Fruit fly (Drosophila melanogaster): Measurements from ENCODE around the gene Smn.

The Smn gene

DNA sequence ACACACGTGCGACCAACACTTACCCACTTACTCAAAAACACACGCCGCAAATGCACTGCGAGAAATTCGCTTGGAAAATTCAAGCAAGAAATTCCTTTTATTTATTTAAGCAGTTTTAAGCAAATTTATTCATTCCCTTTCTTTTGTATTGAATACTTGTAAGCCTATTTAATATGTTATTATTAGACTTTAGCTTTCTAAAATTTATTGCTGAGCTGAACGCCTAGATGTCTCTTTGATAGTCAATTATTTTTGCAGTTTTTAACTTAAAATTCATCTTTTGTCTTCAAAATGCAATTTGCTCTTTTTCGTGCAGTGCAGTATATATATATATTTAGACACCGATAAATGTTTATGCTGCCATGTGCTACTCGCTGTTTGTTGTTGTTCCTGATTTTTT is 47.4 kb downstream of the Smn start (continued):
- TF ChIP-seq hth (optimal IDR thresholded peaks at IDR 0.05) (no peak), Mes4 (GFP tag; optimal IDR thresholded peaks at IDR 0.05) (peak; percentile 57), jumu (GFP tag; optimal IDR thresholded peaks at IDR 0.05) (peak; percentile 67), tap (tag; optimal IDR thresholded peaks at IDR 0.05) (peak; percentile 69), CG17385 (GFP tag; optimal IDR thresholded peaks at IDR 0.05) (peak; percentile 79), so (GFP tag; IDR thresholded peaks at IDR 0.05) (peak; percentile 75; the same call in 2 of the 3 replicates), CG12155 (GFP tag; optimal IDR thresholded peaks at IDR 0.05) (peak; percentile 65), ase (GFP tag; IDR thresholded peaks at IDR 0.05) (0 out of 3 replicates have a peak, but pooled peaks have one; percentile 40), CG8290 (GFP tag; optimal IDR thresholded peaks at IDR 0.05) (no peak), CG8290 (tag; optimal IDR thresholded peaks at IDR 0.05) (no peak), Nf-YC (tag; optimal IDR thresholded peaks at IDR 0.05) (peak; percentile 57), CG42726 (GFP tag; IDR thresholded peaks at IDR 0.05; ENCODE audit: partially characterized antibody) (no peak), Med (GFP tag) (peak; percentile 89), hbn (GFP tag; IDR thresholded peaks at IDR 0.05; ENCODE audit: partially characterized antibody) (no peak), grau (tag; optimal IDR thresholded peaks at IDR 0.05) (peak; percentile 89), Rx (GFP tag; IDR thresholded peaks at IDR 0.05) (peak; percentile 40; the same call in 1 of the 2 replicates), CG8388 (GFP tag; optimal IDR thresholded peaks at IDR 0.05) (peak; percentile 80), tgo (GFP tag; IDR thresholded peaks at IDR 0.05) (peak; percentile 67; the same call in 2 of the 3 replicates), Doc2 (GFP tag; IDR thresholded peaks at IDR 0.05) (0 out of 2 replicates have a peak, but pooled peaks have one; percentile 28), HLH54F (GFP tag; optimal IDR thresholded peaks at IDR 0.05) (peak; percentile 51), chinmo (GFP tag; IDR thresholded peaks at IDR 0.05; ENCODE audit: partially characterized antibody) (no peak), zf30C (GFP tag; optimal IDR thresholded peaks at IDR 0.05) (peak; percentile 48), ssp (GFP tag; IDR thresholded peaks at IDR 0.05) (peak; percentile 50), sim (GFP tag; IDR thresholded peaks at IDR 0.05) (no peak), fd64A (GFP tag; optimal IDR thresholded peaks at IDR 0.05) (peak; percentile 19), sc (optimal IDR thresholded peaks at IDR 0.05) (no peak), sc (GFP tag; optimal IDR thresholded peaks at IDR 0.05) (peak; percentile 68), CG16815 (GFP tag; optimal IDR thresholded peaks at IDR 0.05) (peak; percentile 74), CG6254 (GFP tag; optimal IDR thresholded peaks at IDR 0.05) (peak; percentile 57), ham (GFP tag; IDR thresholded peaks at IDR 0.05) (no peak), CG17568 (GFP tag; optimal IDR thresholded peaks at IDR 0.05) (peak; percentile 57), CG31365 (tag; optimal IDR thresholded peaks at IDR 0.05) (peak; percentile 6), Atf6 (GFP tag; IDR thresholded peaks at IDR 0.05) (peak; percentile 83), CG7745 (tag; optimal IDR thresholded peaks at IDR 0.05) (no peak), Ets97D (GFP tag; optimal IDR thresholded peaks at IDR 0.05) (no peak), CG11723 (GFP tag; optimal IDR thresholded peaks at IDR 0.05) (peak; percentile 66), tna (GFP tag; IDR thresholded peaks at IDR 0.05; ENCODE audit: partially characterized antibody) (no peak), abd-A (tag; optimal IDR thresholded peaks at IDR 0.05) (peak; percentile 37), CrebB (tag; optimal IDR thresholded peaks at IDR 0.05) (peak; percentile 29), ro (GFP tag; IDR thresholded peaks at IDR 0.05) (0 out of 2 replicates have a peak, but pooled peaks have one; percentile 12), CG18764 (GFP tag; optimal IDR thresholded peaks at IDR 0.05) (peak; percentile 59), psq (GFP tag; optimal IDR thresholded peaks at IDR 0.05) (no peak), wdn (GFP tag; IDR thresholded peaks at IDR 0.05) (peak; percentile 69; the same call in 1 of the 2 replicates), CG30403 (GFP tag; optimal IDR thresholded peaks at IDR 0.05) (peak; percentile 91), bbx (GFP tag; IDR thresholded peaks at IDR 0.05; ENCODE audit: partially characterized antibody) (no peak), hb (GFP tag; IDR thresholded peaks at IDR 0.05; ENCODE audit: partially characterized antibody) (no peak), hkb (optimal IDR thresholded peaks at IDR 0.05) (no peak), hkb (GFP tag; IDR thresholded peaks at IDR 0.05) (peak; percentile 78), pum (GFP tag; optimal IDR thresholded peaks at IDR 0.05) (peak; percentile 71), CG12219 (GFP tag; optimal IDR thresholded peaks at IDR 0.05) (peak; percentile 66), sug (tag; optimal IDR thresholded peaks at IDR 0.05) (peak; percentile 80), Dbx (GFP tag; IDR thresholded peaks at IDR 0.05) (peak; percentile 64; the same call in 2 of the 3 replicates)

Measured in whole organism, embryonic.